Worm (Caenorhabditis elegans) whole organism, young adult: ENCODE results near the gene srw-29.

Experiments
- B0261.1 ChIP-seq: sonication (generic microtip); optimal IDR thresholded peaks from 2 replicates; lab custom pipeline; 2016; ENCODE audit warnings: mild to moderate bottlenecking, missing genetic modification characterization, moderate library complexity, missing compliant biosample characterization
- B0336.3 ChIP-seq: fragments of 200-800 bp; sonication (Bioruptor generic); IDR thresholded peaks from 2 replicates; pipeline ENCODE4 v1.3.6; 2022; ENCODE audit warnings: missing genetic modification characterization, missing compliant biosample characterization
- F23B12.7 ChIP-seq: sonication (generic microtip); optimal IDR thresholded peaks from 2 replicates; lab custom pipeline; 2017; ENCODE audit warnings: missing genetic modification characterization, mild to moderate bottlenecking, missing compliant biosample characterization, antibody characterized with exemption, moderate library complexity; ENCODE audit not compliant: insufficient read depth
- F37B4.10 ChIP-seq: fragments of 200-800 bp; sonication (Bioruptor generic); IDR thresholded peaks from 2 replicates; pipeline ENCODE4 v1.3.6; 2022; ENCODE audit warnings: missing genetic modification characterization, missing compliant biosample characterization
- F39B2.1 ChIP-seq: fragments of 200-800 bp; sonication (Bioruptor generic); IDR thresholded peaks from 2 replicates; pipeline ENCODE4 v1.3.6; 2022; ENCODE audit warnings: missing genetic modification reagents, missing genetic modification characterization, missing compliant biosample characterization
- F49E8.2 ChIP-seq: sonication (generic microtip); optimal IDR thresholded peaks from 3 replicates; lab custom pipeline; 2017; ENCODE audit warnings: missing genetic modification characterization, mild to moderate bottlenecking, missing compliant biosample characterization, antibody characterized with exemption, moderate library complexity; ENCODE audit not compliant: insufficient read depth
- F57C9.4 ChIP-seq: sonication (generic microtip); optimal IDR thresholded peaks from 2 replicates; lab custom pipeline; 2017; ENCODE audit warnings: mild to moderate bottlenecking, missing genetic modification characterization, missing compliant biosample characterization
- T07F8.4 ChIP-seq: sonication (generic microtip); optimal IDR thresholded peaks from 2 replicates; lab custom pipeline; 2016; ENCODE audit warnings: mild to moderate bottlenecking, missing genetic modification characterization, moderate library complexity, missing compliant biosample characterization
- ZK185.1 ChIP-seq: sonication (generic microtip); optimal IDR thresholded peaks from 2 replicates; lab custom pipeline; 2016; ENCODE audit warnings: mild to moderate bottlenecking, missing genetic modification characterization, missing compliant biosample characterization; ENCODE audit not compliant: poor library complexity, severe bottlenecking
- aptf-2 ChIP-seq: fragments of 200-800 bp; sonication (Bioruptor generic); conservative IDR thresholded peaks from 2 replicates; pipeline ENCODE4 v1.3.6; 2022; ENCODE audit warnings: missing genetic modification reagents, missing genetic modification characterization, missing compliant biosample characterization
- aptf-3 ChIP-seq: fragments of 200-800 bp; sonication (Bioruptor generic); IDR thresholded peaks from 2 replicates; pipeline ENCODE4 v1.3.6; 2022; ENCODE audit warnings: missing genetic modification characterization, missing compliant biosample characterization
- atf-7 ChIP-seq: sonication (generic microtip); optimal IDR thresholded peaks from 2 replicates; lab custom pipeline; 2017; ENCODE audit warnings: mild to moderate bottlenecking, missing genetic modification characterization, missing compliant biosample characterization
- attf-3 ChIP-seq: fragments of 200-800 bp; sonication (Bioruptor generic); conservative IDR thresholded peaks from 2 replicates; pipeline ENCODE4 v1.3.6; 2022; ENCODE audit warnings: missing genetic modification reagents, missing genetic modification characterization, missing compliant biosample characterization
- attf-5 ChIP-seq: fragments of 200-800 bp; sonication (Bioruptor generic); optimal IDR thresholded peaks from 2 replicates; lab custom pipeline; 2018; ENCODE audit warnings: mild to moderate bottlenecking, missing genetic modification characterization, missing compliant biosample characterization
- bed-1 ChIP-seq: fragments of 200-800 bp; sonication (Bioruptor generic); IDR thresholded peaks from 2 replicates; pipeline ENCODE4 v1.3.6; 2022; ENCODE audit warnings: missing genetic modification reagents, missing genetic modification characterization, missing compliant biosample characterization
- bed-2 ChIP-seq: fragments of 200-800 bp; sonication (Bioruptor generic); IDR thresholded peaks from 2 replicates; pipeline ENCODE4 v1.3.6; 2022; ENCODE audit warnings: missing genetic modification reagents, missing genetic modification characterization, missing compliant biosample characterization
- ceh-100 ChIP-seq: fragments of 200-800 bp; sonication (Bioruptor generic); IDR thresholded peaks from 2 replicates; pipeline ENCODE4 v1.3.6; 2022; ENCODE audit warnings: missing genetic modification reagents, missing genetic modification characterization, missing compliant biosample characterization
- ceh-40 ChIP-seq: fragments of 200-800 bp; sonication (Bioruptor generic); IDR thresholded peaks from 2 replicates; pipeline ENCODE4 v1.3.6; 2022; ENCODE audit warnings: missing genetic modification characterization, missing compliant biosample characterization
- ceh-58 ChIP-seq: fragments of 200-800 bp; sonication (Bioruptor generic); IDR thresholded peaks from 2 replicates; pipeline ENCODE4 v1.3.6; 2022; ENCODE audit warnings: missing genetic modification characterization, missing compliant biosample characterization
- ceh-79 ChIP-seq: sonication (generic microtip); optimal IDR thresholded peaks from 2 replicates; lab custom pipeline; 2017; ENCODE audit warnings: mild to moderate bottlenecking, missing genetic modification characterization, missing compliant biosample characterization
- chd-7 ChIP-seq: sonication (generic microtip); optimal IDR thresholded peaks from 2 replicates; lab custom pipeline; 2016; ENCODE audit warnings: mild to moderate bottlenecking, missing genetic modification characterization, moderate library complexity, missing compliant biosample characterization
- efl-1 ChIP-seq: fragments of 150-350 bp; optimal IDR thresholded peaks from 2 replicates; lab custom pipeline; 2014; ENCODE audit warnings: missing biosample characterization, missing genetic modification reagents, missing genetic modification characterization
- fkh-3 ChIP-seq: sonication (generic microtip); optimal IDR thresholded peaks from 2 replicates; lab custom pipeline; 2016; ENCODE audit warnings: mild to moderate bottlenecking, missing genetic modification characterization, missing compliant biosample characterization
- hrde-1 ChIP-seq: sonication (generic microtip); optimal IDR thresholded peaks from 2 replicates; lab custom pipeline; 2016; ENCODE audit warnings: missing genetic modification characterization, mild to moderate bottlenecking, missing compliant biosample characterization, moderate library complexity, missing genotype, missing genetic modification reagents, borderline replicate concordance
- lin-35 ChIP-seq, 3 experiments: fragments of 150-350 bp in 2 of 3; sonication (generic microtip) in 1 of 3; optimal IDR thresholded peaks; 2 replicates each; lab custom pipeline; 2014 to 2018; ENCODE audit warnings: missing biosample characterization in 3 of 3, missing genetic modification characterization in 3 of 3, missing genetic modification reagents in 3 of 3
- lin-40 ChIP-seq: sonication (generic microtip); optimal IDR thresholded peaks from 2 replicates; lab custom pipeline; 2016; ENCODE audit warnings: missing genetic modification characterization, mild to moderate bottlenecking, missing compliant biosample characterization, missing genotype, missing genetic modification reagents
- mel-28 ChIP-seq: sonication (generic microtip); optimal IDR thresholded peaks from 2 replicates; lab custom pipeline; 2016; ENCODE audit warnings: borderline replicate concordance, mild to moderate bottlenecking, missing genetic modification characterization, missing compliant biosample characterization
- mes-4 ChIP-seq: sonication (generic microtip); optimal IDR thresholded peaks from 2 replicates; lab custom pipeline; 2016; ENCODE audit warnings: missing genotype, missing genetic modification characterization, missing compliant biosample characterization
- nfya-2 ChIP-seq: fragments of 200-800 bp; sonication (Bioruptor generic); IDR thresholded peaks from 2 replicates; pipeline ENCODE4 v1.3.6; 2022; ENCODE audit warnings: missing genetic modification reagents, missing genetic modification characterization, missing compliant biosample characterization
- nhr-120 ChIP-seq: fragments of 200-800 bp; sonication (Bioruptor generic); IDR thresholded peaks from 2 replicates; pipeline ENCODE4 v1.3.6; 2022; ENCODE audit warnings: missing genetic modification characterization, missing compliant biosample characterization
- nhr-27 ChIP-seq: fragments of 200-800 bp; sonication (Bioruptor generic); optimal IDR thresholded peaks from 2 replicates; lab custom pipeline; 2018; ENCODE audit warnings: mild to moderate bottlenecking, missing genetic modification characterization, moderate library complexity, missing compliant biosample characterization
- nhr-90 ChIP-seq: sonication (generic microtip); optimal IDR thresholded peaks from 2 replicates; lab custom pipeline; 2016; ENCODE audit warnings: missing genotype, mild to moderate bottlenecking, missing genetic modification characterization, missing compliant biosample characterization
- pbrm-1 ChIP-seq: fragments of 200-800 bp; sonication (Bioruptor generic); IDR thresholded peaks from 2 replicates; pipeline ENCODE4 v1.3.6; 2022; ENCODE audit warnings: missing genetic modification reagents, missing genetic modification characterization, missing compliant biosample characterization
- rec-8 ChIP-seq, 2 experiments: sonication (generic microtip); optimal IDR thresholded peaks; 2 replicates each; lab custom pipeline; 2016; ENCODE audit warnings: mild to moderate bottlenecking in 2 of 2, missing genetic modification characterization in 2 of 2, missing genetic modification reagents in 2 of 2, missing genotype in 2 of 2, missing biosample characterization in 1 of 2, missing compliant biosample characterization in 1 of 2, moderate library complexity in 1 of 2
- rpc-1 ChIP-seq, 2 experiments: fragments of 150-350 bp in 1 of 2; sonication (generic microtip) in 1 of 2; optimal IDR thresholded peaks; 2 replicates each; lab custom pipeline; 2014 to 2018; ENCODE audit warnings: missing biosample characterization in 1 of 2, missing genetic modification characterization in 1 of 2, missing genetic modification reagents in 1 of 2, missing genotype in 1 of 2
- snpc-1.3 ChIP-seq: sonication (generic microtip); optimal IDR thresholded peaks from 2 replicates; lab custom pipeline; 2017; ENCODE audit warnings: missing genetic modification characterization, mild to moderate bottlenecking, missing compliant biosample characterization, antibody characterized with exemption, moderate library complexity, missing genotype, missing genetic modification reagents; ENCODE audit not compliant: insufficient read depth
- snpc-3.4 ChIP-seq: sonication (generic microtip); optimal IDR thresholded peaks from 2 replicates; lab custom pipeline; 2017; ENCODE audit warnings: missing genetic modification characterization, mild to moderate bottlenecking, missing compliant biosample characterization, antibody characterized with exemption, moderate library complexity, missing genotype, missing genetic modification reagents
- snpc-4 ChIP-seq, 5 experiments: fragments of 150-350 bp in 1 of 5; sonication (generic microtip) in 4 of 5; optimal IDR thresholded peaks; 2 replicates each; lab custom pipeline; 2014 to 2018; ENCODE audit warnings: missing genetic modification characterization in 5 of 5, missing biosample characterization in 3 of 5, antibody characterized with exemption in 2 of 5, mild to moderate bottlenecking in 2 of 5, missing compliant biosample characterization in 2 of 5, missing genotype in 2 of 5, moderate library complexity in 2 of 5, missing genetic modification reagents in 1 of 5
- sptf-2 ChIP-seq: fragments of 200-800 bp; sonication (Bioruptor generic); optimal IDR thresholded peaks from 2 replicates; lab custom pipeline; 2018; ENCODE audit warnings: mild to moderate bottlenecking, missing genetic modification characterization, missing compliant biosample characterization
- tbx-9 ChIP-seq: sonication (generic microtip); optimal IDR thresholded peaks from 2 replicates; lab custom pipeline; 2016; ENCODE audit warnings: borderline replicate concordance, missing genetic modification characterization, inconsistent platforms, missing compliant biosample characterization
- unc-62 ChIP-seq: fragments of 150-350 bp; optimal IDR thresholded peaks from 2 replicates; lab custom pipeline; 2014; ENCODE audit warnings: missing biosample characterization, missing genetic modification reagents, missing genetic modification characterization
- xnd-1 ChIP-seq: sonication (generic microtip); optimal IDR thresholded peaks from 2 replicates; lab custom pipeline; 2016; ENCODE audit warnings: missing genotype, missing genetic modification reagents, missing genetic modification characterization, missing compliant biosample characterization
- zfh-2 ChIP-seq: fragments of 200-800 bp; sonication (Bioruptor generic); conservative IDR thresholded peaks from 2 replicates; pipeline ENCODE4 v1.3.6; 2022; ENCODE audit warnings: missing genetic modification reagents, missing genetic modification characterization, missing compliant biosample characterization
- ztf-22 ChIP-seq: fragments of 200-800 bp; sonication (Bioruptor generic); optimal IDR thresholded peaks from 2 replicates; lab custom pipeline; 2018; ENCODE audit warnings: mild to moderate bottlenecking, missing genetic modification characterization, moderate library complexity, missing compliant biosample characterization
- ztf-25 ChIP-seq: fragments of 200-800 bp; sonication (Bioruptor generic); IDR thresholded peaks from 2 replicates; pipeline ENCODE4 v1.3.6; 2022; ENCODE audit warnings: missing genetic modification reagents, missing genetic modification characterization, missing compliant biosample characterization
- ztf-28 ChIP-seq: fragments of 200-800 bp; sonication (Bioruptor generic); IDR thresholded peaks from 2 replicates; pipeline ENCODE4 v1.3.6; 2022; ENCODE audit warnings: missing genetic modification reagents, missing genetic modification characterization, missing compliant biosample characterization
- ztf-6 ChIP-seq: fragments of 200-800 bp; sonication (Bioruptor generic); IDR thresholded peaks from 2 replicates; pipeline ENCODE4 v1.3.6; 2022; ENCODE audit warnings: missing genetic modification reagents, missing genetic modification characterization, missing compliant biosample characterization

srw-29 gene

DNA sequence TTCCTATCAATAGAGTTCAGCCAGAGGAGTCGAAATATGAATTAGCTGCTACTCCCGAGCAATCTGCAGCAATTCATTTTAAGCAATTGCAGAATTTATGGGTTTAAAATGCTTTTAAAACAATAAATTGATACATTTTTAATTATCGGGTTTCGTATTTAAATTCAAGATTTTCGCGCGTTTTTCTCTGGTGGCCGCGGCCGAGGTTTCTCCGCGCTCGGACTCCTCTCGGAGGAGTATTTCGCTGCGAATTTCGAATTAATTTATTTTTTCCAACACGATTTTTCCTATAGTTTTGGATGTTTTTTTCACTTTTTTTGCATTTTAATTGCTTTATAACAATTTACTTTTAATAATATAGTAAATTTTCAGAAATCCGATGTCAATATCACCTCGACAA lies 22.8 kb downstream of the srw-29 start, which contains the start of gene F13A7.14 (continued):
- TF ChIP-seq F23B12.7 (tag; lab: Kevin White, UChicago) (peak; percentile 30), snpc-1.3 (tag; lab: Kevin White, UChicago) (peak; percentile 39), rpc-1 (optimal IDR thresholded peaks at IDR 0.05; lab: Kevin White, UChicago) (no peak), rpc-1 (tag; optimal IDR thresholded peaks at IDR 0.05; lab: Kevin White, UChicago) (no peak), fkh-3 (no peak), mel-28 (tag; lab: Kevin White, UChicago) (no peak), ceh-79 (tag; lab: Kevin White, UChicago) (no peak), attf-5 (GFP tag; lab: Kevin White, UChicago) (no peak), bed-1 (GFP tag; lab: Robert Waterston, UW) (no peak), nfya-2 (GFP tag; lab: Robert Waterston, UW) (no peak), B0261.1 (tag; lab: Kevin White, UChicago) (peak; percentile 15), ceh-40 (GFP tag; lab: Robert Waterston, UW) (no peak), F37B4.10 (GFP tag; lab: Robert Waterston, UW) (no peak), nhr-27 (tag; lab: Kevin White, UChicago) (no peak), F57C9.4 (tag; lab: Kevin White, UChicago) (no peak), ztf-6 (GFP tag; lab: Robert Waterston, UW) (no peak), mes-4 (no peak), ceh-58 (GFP tag; lab: Robert Waterston, UW) (no peak), snpc-3.4 (peak; percentile 31), ZK185.1 (tag; lab: Kevin White, UChicago) (peak; percentile 90), nhr-90 (tag; lab: Kevin White, UChicago) (no peak), chd-7 (tag; lab: Kevin White, UChicago) (peak; percentile 47), bed-2 (peak; percentile 89), ztf-22 (GFP tag; lab: Kevin White, UChicago) (no peak), unc-62 (no peak), aptf-2 (peak; percentile 72; the same call in 1 of the 2 replicates), efl-1 (peak; percentile 73), attf-3 (peak; percentile 62), T07F8.4 (no peak), sptf-2 (GFP tag; lab: Kevin White, UChicago) (no peak), B0336.3 (0 out of 2 replicates have a peak, but pooled peaks have one; percentile 29), lin-35 (GFP tag; optimal IDR thresholded peaks at IDR 0.05; lab: Kevin White, UChicago) (peak; percentile 16 to 90 (median 30)), zfh-2 (no peak), hrde-1 (tag; lab: Kevin White, UChicago) (no peak), rec-8 (tag; optimal IDR thresholded peaks at IDR 0.05; lab: Kevin White, UChicago) (peak in 1 of 2 experiments; percentile 40), snpc-4 (GFP tag; optimal IDR thresholded peaks at IDR 0.05; lab: Kevin White, UChicago) (no peak), snpc-4 (tag; optimal IDR thresholded peaks at IDR 0.05; lab: Kevin White, UChicago) (peak in 3 of 4 experiments; percentile 53 to 72 (median 69)), xnd-1 (tag; lab: Kevin White, UChicago) (peak; percentile 6), F39B2.1 (GFP tag; lab: Robert Waterston, UW) (no peak), nhr-120 (GFP tag; lab: Robert Waterston, UW) (no peak), aptf-3 (no peak), atf-7 (no peak), ztf-25 (GFP tag; lab: Robert Waterston, UW) (no peak), ceh-100 (0 out of 2 replicates have a peak, but pooled peaks have one; percentile 38), pbrm-1 (no peak), F49E8.2 (tag; lab: Kevin White, UChicago) (no peak), lin-40 (tag; lab: Kevin White, UChicago) (no peak), tbx-9 (tag; lab: Kevin White, UChicago) (no peak), ztf-28 (no peak)
